Worm (Caenorhabditis elegans): ENCODE results near the gene nspe-3.

DNA sequence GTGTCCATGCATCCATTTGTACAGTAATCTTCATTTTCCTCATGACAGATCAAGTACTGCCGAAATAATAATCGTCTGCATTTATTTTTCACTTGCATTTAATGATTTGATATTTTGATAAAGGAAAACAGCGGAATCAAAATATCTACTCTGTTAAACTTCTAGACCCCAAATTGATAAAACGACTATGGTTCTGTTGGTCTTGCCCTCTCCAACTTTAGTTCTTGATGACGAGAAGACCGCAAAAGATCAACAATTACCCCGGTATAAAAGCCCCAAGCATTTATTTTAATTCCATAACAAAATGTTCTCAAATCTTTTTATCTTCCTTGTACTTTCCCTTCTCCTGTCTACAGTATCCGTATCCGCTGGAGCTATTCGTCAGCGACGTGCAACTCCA lies 9.0 kb upstream of the nspe-3 start, which contains the start of gene Y38E10A.9:
- TF ChIP-seq him-1 (tag; optimal IDR thresholded peaks at IDR 0.05) (no peak), dao-5 (tag; optimal IDR thresholded peaks at IDR 0.05) (no peak)

All from whole organism, L4/young adult.